Fruit fly (Drosophila melanogaster) whole organism, wandering third instar larva: Measurements from ENCODE around the gene CG42758.
A peak's percentile ranks its signal among the peaks of the same experiment; 100 is the strongest.

ENCODE experiments used
- Abd-B ChIP-seq: fragments of >200 bp; optimal IDR thresholded peaks from 2 replicates; lab custom pipeline; 2017; ENCODE audit warnings: missing biosample characterization, missing genetic modification characterization
- CG32264 ChIP-seq: fragments of 200-800 bp; sonication (Bioruptor generic); optimal IDR thresholded peaks from 2 replicates; lab custom pipeline; 2016; ENCODE audit warnings: missing biosample characterization, missing genetic modification characterization
- CG9705 ChIP-seq: fragments of 200-800 bp; sonication (Bioruptor generic); optimal IDR thresholded peaks from 2 replicates; lab custom pipeline; 2018; ENCODE audit warnings: missing biosample characterization, mild to moderate bottlenecking, missing genetic modification characterization
- CrebA ChIP-seq: fragments of 200-800 bp; sonication (Bioruptor generic); optimal IDR thresholded peaks from 2 replicates; lab custom pipeline; 2016; ENCODE audit warnings: missing biosample characterization, mild to moderate bottlenecking, missing genetic modification characterization, borderline replicate concordance
- Dfd ChIP-seq: fragments of >200 bp; optimal IDR thresholded peaks from 2 replicates; lab custom pipeline; 2017; ENCODE audit warnings: missing biosample characterization, missing genetic modification characterization
- Dif ChIP-seq: fragments of 200-275, 200-300 bp; sonication (Bioruptor generic); optimal IDR thresholded peaks from 2 replicates; lab custom pipeline; 2018; ENCODE audit warnings: missing biosample characterization, missing genetic modification characterization; ENCODE audit not compliant: partially characterized antibody
- GATAd ChIP-seq: sonication (Bioruptor generic); optimal IDR thresholded peaks from 2 replicates; lab custom pipeline; 2016; ENCODE audit warnings: missing biosample characterization, missing genetic modification characterization
- Hr78 ChIP-seq: fragments of >200 bp; optimal IDR thresholded peaks from 2 replicates; lab custom pipeline; 2017; ENCODE audit warnings: missing biosample characterization, missing genetic modification characterization
- Jra ChIP-seq: sonication (Bioruptor generic); optimal IDR thresholded peaks from 2 replicates; lab custom pipeline; 2016; ENCODE audit warnings: missing biosample characterization, missing genetic modification characterization
- Mio ChIP-seq: sonication (Bioruptor generic); optimal IDR thresholded peaks from 2 replicates; lab custom pipeline; 2016; ENCODE audit warnings: missing biosample characterization, missing genetic modification characterization
- Myc ChIP-seq: fragments of >200 bp; optimal IDR thresholded peaks from 2 replicates; lab custom pipeline; 2017
- OdsH ChIP-seq: fragments of 200-800 bp; sonication (Bioruptor generic); optimal IDR thresholded peaks from 2 replicates; lab custom pipeline; 2016; ENCODE audit warnings: missing biosample characterization, mild to moderate bottlenecking, missing genetic modification characterization
- Rel ChIP-seq, 2 experiments: fragments of 200-800 bp; sonication (Bioruptor generic) in 1 of 2; optimal IDR thresholded peaks; 2 replicates in 1 of 2; 3 replicates in 1 of 2; lab custom pipeline; 2016 to 2019; ENCODE audit warnings: mild to moderate bottlenecking in 2 of 2, missing biosample characterization in 2 of 2, missing genetic modification characterization in 2 of 2, moderate library complexity in 1 of 2
- Sp1 ChIP-seq: fragments of 200-800 bp; sonication (Bioruptor generic); optimal IDR thresholded peaks from 3 replicates; lab custom pipeline; 2019; ENCODE audit warnings: missing biosample characterization, mild to moderate bottlenecking, missing genetic modification characterization, moderate library complexity
- Vsx2 ChIP-seq: fragments of 200-300, 225-300 bp; sonication (Bioruptor generic); optimal IDR thresholded peaks from 2 replicates; lab custom pipeline; 2018; ENCODE audit warnings: missing biosample characterization, missing genetic modification characterization; ENCODE audit not compliant: partially characterized antibody
- br ChIP-seq: fragments of 200-800 bp; sonication (Bioruptor generic); optimal IDR thresholded peaks from 2 replicates; lab custom pipeline; 2016; ENCODE audit warnings: missing biosample characterization, missing genetic modification characterization
- brk ChIP-seq: fragments of 200-800 bp; sonication (Bioruptor generic); optimal IDR thresholded peaks from 2 replicates; lab custom pipeline; 2016; ENCODE audit warnings: missing biosample characterization, mild to moderate bottlenecking, missing genetic modification characterization
- dl ChIP-seq, 2 experiments: fragments of 175-275, 200-275 bp in 1 of 2; fragments of 200-275 bp in 1 of 2; sonication (Bioruptor generic); optimal IDR thresholded peaks; lab custom pipeline; 2018; ENCODE audit warnings: mild to moderate bottlenecking in 2 of 2, missing biosample characterization in 2 of 2, missing genetic modification characterization in 2 of 2, moderate library complexity in 2 of 2; ENCODE audit not compliant: partially characterized antibody in 2 of 2, insufficient read depth in 1 of 2
- dmrt93B ChIP-seq: fragments of 200-800 bp; sonication (Bioruptor generic); optimal IDR thresholded peaks from 2 replicates; lab custom pipeline; 2018; ENCODE audit warnings: missing biosample characterization, mild to moderate bottlenecking, missing genetic modification characterization
- dsf ChIP-seq: sonication (Bioruptor generic); optimal IDR thresholded peaks from 2 replicates; lab custom pipeline; 2016; ENCODE audit warnings: missing biosample characterization, missing genetic modification characterization, borderline replicate concordance
- ey ChIP-seq: fragments of 200-800 bp; sonication (Bioruptor generic); optimal IDR thresholded peaks from 2 replicates; lab custom pipeline; 2016; ENCODE audit warnings: missing biosample characterization, missing genetic modification characterization
- foxo ChIP-seq, 2 experiments: fragments of 200-800 bp; sonication (Bioruptor generic); optimal IDR thresholded peaks; 2 replicates in 1 of 2; 3 replicates in 1 of 2; lab custom pipeline; 2016 to 2017; ENCODE audit warnings: missing biosample characterization in 2 of 2, missing genetic modification characterization in 2 of 2
- fru ChIP-seq: fragments of 200-800 bp; sonication (Bioruptor generic); optimal IDR thresholded peaks from 3 replicates; lab custom pipeline; 2016; ENCODE audit warnings: missing biosample characterization, mild to moderate bottlenecking, missing genetic modification characterization
- jim ChIP-seq: fragments of 175-275, 200-325 bp; sonication (Bioruptor generic); optimal IDR thresholded peaks from 2 replicates; lab custom pipeline; 2016; ENCODE audit warnings: missing biosample characterization, mild to moderate bottlenecking, missing genetic modification characterization
- lola ChIP-seq: fragments of >200 bp; optimal IDR thresholded peaks from 2 replicates; lab custom pipeline; 2017; ENCODE audit warnings: missing biosample characterization, missing genetic modification characterization
- pan ChIP-seq: fragments of >200 bp; optimal IDR thresholded peaks from 2 replicates; lab custom pipeline; 2017
- psq ChIP-seq: fragments of 200-800 bp; sonication (Bioruptor generic); optimal IDR thresholded peaks from 3 replicates; lab custom pipeline; 2017; ENCODE audit warnings: missing biosample characterization, mild to moderate bottlenecking, missing genetic modification characterization, moderate library complexity
- rgr ChIP-seq: fragments of 200-800 bp; sonication (Bioruptor generic); optimal IDR thresholded peaks from 3 replicates; lab custom pipeline; 2016; ENCODE audit warnings: missing biosample characterization, mild to moderate bottlenecking, missing genetic modification characterization
- sage ChIP-seq: fragments of 200-800 bp; sonication (Bioruptor generic); optimal IDR thresholded peaks from 2 replicates; lab custom pipeline; 2016; ENCODE audit warnings: missing biosample characterization, mild to moderate bottlenecking, missing genetic modification characterization
- sv ChIP-seq: fragments of 200-800 bp; sonication (Bioruptor generic); optimal IDR thresholded peaks from 3 replicates; lab custom pipeline; 2016; ENCODE audit warnings: missing biosample characterization, missing genetic modification characterization
- tai ChIP-seq: sonication (Bioruptor generic); optimal IDR thresholded peaks from 2 replicates; lab custom pipeline; 2016; ENCODE audit warnings: missing biosample characterization, missing genetic modification characterization
- usp ChIP-seq: fragments of >200 bp; optimal IDR thresholded peaks from 2 replicates; lab custom pipeline; 2017; ENCODE audit warnings: missing biosample characterization, missing genetic modification characterization
- woc ChIP-seq: sonication (Bioruptor generic); optimal IDR thresholded peaks from 2 replicates; lab custom pipeline; 2016; ENCODE audit warnings: missing biosample characterization, mild to moderate bottlenecking, missing genetic modification characterization

CG42758 gene

dm6 chr3L:14574649-14575048 is 7.4 kb downstream of the CG42758 start:
- TF ChIP-seq Rel (GFP tag; optimal IDR thresholded peaks at IDR 0.05; lab: Kevin White, UChicago): no peak
- TF ChIP-seq Rel (tag; optimal IDR thresholded peaks at IDR 0.05; lab: Kevin White, UChicago): no peak
- TF ChIP-seq CrebA (GFP tag; lab: Kevin White, UChicago): no peak
- no peak for TF ChIP-seq CG32264 (GFP tag; lab: Kevin White, UChicago)
- no peak for TF ChIP-seq pan (lab: Kevin White, UChicago)
- no peak for TF ChIP-seq GATAd (GFP tag; lab: Kevin White, UChicago)
- TF ChIP-seq sv (GFP tag; lab: Kevin White, UChicago): no peak
- no peak for TF ChIP-seq dl (GFP tag; optimal IDR thresholded peaks at IDR 0.05; lab: Kevin White, UChicago; ENCODE audit: insufficient read depth in 1 of 2, partially characterized antibody in 2 of 2)
- no peak for TF ChIP-seq br (GFP tag; lab: Kevin White, UChicago)
- TF ChIP-seq jim (GFP tag; lab: Kevin White, UChicago): no peak
- no peak for TF ChIP-seq psq
- no peak for TF ChIP-seq Dif (GFP tag; lab: Kevin White, UChicago)
- no peak for TF ChIP-seq OdsH (GFP tag; lab: Kevin White, UChicago)
- TF ChIP-seq rgr (GFP tag; lab: Kevin White, UChicago): no peak
- no peak for TF ChIP-seq dsf (GFP tag; lab: Kevin White, UChicago)
- TF ChIP-seq Dfd (GFP tag; lab: Kevin White, UChicago): no peak
- no peak for TF ChIP-seq Vsx2 (GFP tag; lab: Kevin White, UChicago)
- no peak for TF ChIP-seq Mio (GFP tag; lab: Kevin White, UChicago)
- no peak for TF ChIP-seq ey
- no peak for TF ChIP-seq fru (GFP tag; lab: Kevin White, UChicago)
- TF ChIP-seq brk: no peak

dm6 chr3L:14575974-14576373 is 8.7 kb downstream of the CG42758 start:
- TF ChIP-seq foxo (GFP tag; optimal IDR thresholded peaks at IDR 0.05; lab: Kevin White, UChicago) (no peak), brk (no peak), lola (GFP tag; lab: Kevin White, UChicago) (no peak), Mio (GFP tag; lab: Kevin White, UChicago) (no peak), tai (GFP tag; lab: Kevin White, UChicago) (no peak), Jra (no peak), woc (GFP tag; lab: Kevin White, UChicago) (no peak), CrebA (GFP tag; lab: Kevin White, UChicago) (no peak), Hr78 (no peak), dl (GFP tag; optimal IDR thresholded peaks at IDR 0.05; lab: Kevin White, UChicago; ENCODE audit: insufficient read depth in 1 of 2, partially characterized antibody in 2 of 2) (no peak), dsf (GFP tag; lab: Kevin White, UChicago) (no peak), dmrt93B (no peak), psq (no peak)
- TF ChIP-seq, all 38 proteins: peak for 0

dm6 chr3L:14578896-14579295 is 11.7 kb downstream of the CG42758 start:
- TF ChIP-seq psq (no peak), Abd-B (no peak), sage (GFP tag; lab: Kevin White, UChicago) (no peak), Jra (no peak), rgr (GFP tag; lab: Kevin White, UChicago) (no peak), br (GFP tag; lab: Kevin White, UChicago) (no peak), dsf (GFP tag; lab: Kevin White, UChicago) (no peak), jim (GFP tag; lab: Kevin White, UChicago) (no peak), Myc (lab: Kevin White, UChicago) (no peak), Rel (GFP tag; optimal IDR thresholded peaks at IDR 0.05; lab: Kevin White, UChicago) (no peak), Rel (tag; optimal IDR thresholded peaks at IDR 0.05; lab: Kevin White, UChicago) (peak; percentile 97), brk (no peak), Vsx2 (GFP tag; lab: Kevin White, UChicago) (peak; percentile 13), Sp1 (no peak), sv (GFP tag; lab: Kevin White, UChicago) (no peak), CG9705 (GFP tag; lab: Kevin White, UChicago) (peak; percentile 1), Dif (GFP tag; lab: Kevin White, UChicago) (peak; percentile 85), usp (GFP tag; lab: Kevin White, UChicago) (no peak), CrebA (GFP tag; lab: Kevin White, UChicago) (no peak), Hr78 (no peak), dl (GFP tag; optimal IDR thresholded peaks at IDR 0.05; lab: Kevin White, UChicago; ENCODE audit: insufficient read depth in 1 of 2, partially characterized antibody in 2 of 2) (peak in 1 of 2 experiments; percentile 54)
